Worm (Caenorhabditis elegans) whole organism, L1 larva: ENCODE measurements around the gene mrp-2.

Experiments
- C04F5.9 ChIP-seq: sonication (generic microtip); optimal IDR thresholded peaks from 2 replicates; lab custom pipeline; 2016; ENCODE audit warnings: missing genetic modification characterization, missing compliant biosample characterization
- C16A3.4 ChIP-seq: fragments of 150-350 bp; optimal IDR thresholded peaks from 2 replicates; lab custom pipeline; 2014; ENCODE audit warnings: missing biosample characterization, missing genetic modification characterization
- C34B4.2 ChIP-seq: sonication (generic microtip); optimal IDR thresholded peaks from 2 replicates; lab custom pipeline; 2017; ENCODE audit warnings: mild to moderate bottlenecking, missing genetic modification characterization, missing compliant biosample characterization
- F16B12.6 ChIP-seq: fragments of 150-350 bp; optimal IDR thresholded peaks from 2 replicates; lab custom pipeline; 2014; ENCODE audit warnings: missing biosample characterization, missing genetic modification characterization
- alr-1 ChIP-seq: fragments of 200-800 bp; sonication (Bioruptor generic); optimal IDR thresholded peaks from 2 replicates; lab custom pipeline; 2018; ENCODE audit warnings: borderline replicate concordance, mild to moderate bottlenecking, missing genetic modification characterization, missing compliant biosample characterization
- aly-2 ChIP-seq: fragments of 150-350 bp; optimal IDR thresholded peaks from 2 replicates; lab custom pipeline; 2014; ENCODE audit warnings: missing biosample characterization, missing genetic modification characterization
- ceh-82 ChIP-seq, 3 experiments: fragments of 150-350 bp in 1 of 3; sonication (generic microtip) in 2 of 3; optimal IDR thresholded peaks; 2 replicates each; lab custom pipeline; 2014 to 2017; ENCODE audit warnings: missing biosample characterization in 3 of 3, missing genetic modification characterization in 3 of 3
- ceh-88 ChIP-seq: fragments of 200-800 bp; sonication (Bioruptor generic); IDR thresholded peaks from 2 replicates; pipeline ENCODE4 v1.3.6; 2022; ENCODE audit warnings: missing genetic modification characterization, missing compliant biosample characterization
- ceh-90 ChIP-seq: sonication (generic microtip); optimal IDR thresholded peaks from 2 replicates; lab custom pipeline; 2016; ENCODE audit warnings: missing genetic modification characterization, missing compliant biosample characterization
- dpl-1 ChIP-seq, 3 experiments: fragments of 150-350 bp in 2 of 3; sonication (generic microtip) in 1 of 3; optimal IDR thresholded peaks; 2 replicates each; lab custom pipeline; 2014 to 2017; ENCODE audit warnings: missing biosample characterization in 3 of 3, missing genetic modification characterization in 3 of 3, missing genetic modification reagents in 3 of 3
- dsc-1 ChIP-seq: sonication (generic microtip); optimal IDR thresholded peaks from 2 replicates; lab custom pipeline; 2016; ENCODE audit warnings: mild to moderate bottlenecking, missing genetic modification characterization, missing compliant biosample characterization
- efl-1 ChIP-seq, 4 experiments: fragments of 150-350 bp; optimal IDR thresholded peaks in 3 of 4; peaks in 1 of 4; 1 replicate in 1 of 4; 2 replicates in 3 of 4; lab custom pipeline; 2014; ENCODE audit warnings: missing biosample characterization in 2 of 4, missing genetic modification characterization in 2 of 4, missing genetic modification reagents in 2 of 4
- efl-3 ChIP-seq: fragments of 200-800 bp; sonication (Bioruptor generic); optimal IDR thresholded peaks from 2 replicates; lab custom pipeline; 2018; ENCODE audit warnings: mild to moderate bottlenecking, missing genetic modification characterization, missing compliant biosample characterization
- egl-13 ChIP-seq: sonication (generic microtip); optimal IDR thresholded peaks from 2 replicates; lab custom pipeline; 2016; ENCODE audit warnings: missing genotype, missing genetic modification reagents, missing genetic modification characterization, missing compliant biosample characterization
- egl-27 ChIP-seq, 2 experiments: fragments of 150-350 bp in 1 of 2; sonication (generic microtip); optimal IDR thresholded peaks; 3 replicates each; lab custom pipeline; 2017 to 2018; ENCODE audit warnings: missing biosample characterization in 2 of 2, missing genetic modification characterization in 2 of 2, missing genetic modification reagents in 2 of 2
- elt-3 ChIP-seq, 6 experiments: fragments of 150-350 bp in 1 of 6; sonication (generic microtip); optimal IDR thresholded peaks; 2 replicates each; lab custom pipeline; 2017 to 2018; ENCODE audit warnings: missing biosample characterization in 6 of 6, missing genetic modification characterization in 6 of 6, inconsistent platforms in 1 of 6
- ets-5 ChIP-seq: fragments of 200-800 bp; sonication (Bioruptor generic); IDR thresholded peaks from 2 replicates; pipeline ENCODE4 v1.3.6; 2022; ENCODE audit warnings: missing genetic modification characterization, missing compliant biosample characterization
- fkh-10 ChIP-seq: sonication (generic microtip); optimal IDR thresholded peaks from 2 replicates; lab custom pipeline; 2017; ENCODE audit warnings: missing biosample characterization, missing genetic modification reagents, missing genetic modification characterization
- fkh-4 ChIP-seq: sonication (generic microtip); optimal IDR thresholded peaks from 2 replicates; lab custom pipeline; 2016; ENCODE audit warnings: missing compliant biosample characterization, missing genetic modification characterization, borderline replicate concordance
- fos-1 ChIP-seq: fragments of 150-350 bp; optimal IDR thresholded peaks from 2 replicates; lab custom pipeline; 2014; ENCODE audit warnings: missing biosample characterization, missing genetic modification characterization
- hlh-17 ChIP-seq: fragments of 200-800 bp; sonication (Bioruptor generic); optimal IDR thresholded peaks from 2 replicates; lab custom pipeline; 2018; ENCODE audit warnings: missing genetic modification characterization, mild to moderate bottlenecking, missing compliant biosample characterization, moderate library complexity, borderline replicate concordance
- hlh-4 ChIP-seq: sonication (generic microtip); optimal IDR thresholded peaks from 2 replicates; lab custom pipeline; 2016; ENCODE audit warnings: mild to moderate bottlenecking, missing genetic modification characterization, missing compliant biosample characterization
- hpl-2 ChIP-seq: fragments of 150-350 bp; optimal IDR thresholded peaks from 2 replicates; lab custom pipeline; 2014; ENCODE audit warnings: missing biosample characterization, missing genetic modification reagents, missing genetic modification characterization
- irx-1 ChIP-seq: sonication (generic microtip); optimal IDR thresholded peaks from 2 replicates; lab custom pipeline; 2016; ENCODE audit warnings: missing genetic modification characterization, missing compliant biosample characterization
- lin-13 ChIP-seq: fragments of 150-350 bp; optimal IDR thresholded peaks from 2 replicates; lab custom pipeline; 2014; ENCODE audit warnings: missing biosample characterization, missing genetic modification reagents, missing genetic modification characterization
- lin-14 ChIP-seq: fragments of 200-800 bp; sonication (Bioruptor generic); optimal IDR thresholded peaks from 2 replicates; lab custom pipeline; 2018; ENCODE audit warnings: mild to moderate bottlenecking, missing genetic modification characterization, moderate library complexity, missing compliant biosample characterization
- lin-35 ChIP-seq, 2 experiments: fragments of 150-350 bp; optimal IDR thresholded peaks; 2 replicates each; lab custom pipeline; 2014; ENCODE audit warnings: missing biosample characterization in 2 of 2, missing genetic modification characterization in 2 of 2, missing genetic modification reagents in 2 of 2
- lin-39 ChIP-seq: fragments of 150-350 bp; optimal IDR thresholded peaks from 2 replicates; lab custom pipeline; 2014; ENCODE audit warnings: missing biosample characterization, missing genetic modification reagents, missing genetic modification characterization
- lsy-2 ChIP-seq, 2 experiments: fragments of 150-350 bp; optimal IDR thresholded peaks; 2 replicates each; lab custom pipeline; 2014; ENCODE audit warnings: missing biosample characterization in 2 of 2, missing genetic modification characterization in 2 of 2
- mdl-1 ChIP-seq, 2 experiments: fragments of 150-350 bp; optimal IDR thresholded peaks; 2 replicates each; lab custom pipeline; 2014 to 2017; ENCODE audit warnings: missing biosample characterization in 2 of 2, missing genetic modification characterization in 2 of 2, inconsistent platforms in 1 of 2
- mef-2 ChIP-seq: fragments of 150-350 bp; optimal IDR thresholded peaks from 2 replicates; lab custom pipeline; 2014; ENCODE audit warnings: missing biosample characterization, missing genetic modification characterization
- nhr-19 ChIP-seq: fragments of 200-800 bp; sonication (Bioruptor generic); conservative IDR thresholded peaks from 2 replicates; pipeline ENCODE4 v1.3.6; 2022; ENCODE audit warnings: missing genetic modification characterization, missing compliant biosample characterization
- nhr-20 ChIP-seq: sonication (generic microtip); optimal IDR thresholded peaks from 2 replicates; lab custom pipeline; 2016; ENCODE audit warnings: mild to moderate bottlenecking, missing genetic modification characterization, missing compliant biosample characterization
- nhr-237 ChIP-seq: fragments of 150-350 bp; optimal IDR thresholded peaks from 2 replicates; lab custom pipeline; 2014; ENCODE audit warnings: missing biosample characterization, missing genetic modification characterization
- nhr-28 ChIP-seq: fragments of 150-350 bp; optimal IDR thresholded peaks from 2 replicates; lab custom pipeline; 2014; ENCODE audit warnings: missing biosample characterization, missing genetic modification characterization
- nhr-47 ChIP-seq: sonication (generic microtip); optimal IDR thresholded peaks from 2 replicates; lab custom pipeline; 2016; ENCODE audit warnings: mild to moderate bottlenecking, missing genetic modification characterization, moderate library complexity, missing compliant biosample characterization
- nhr-76 ChIP-seq: sonication (generic microtip); optimal IDR thresholded peaks from 2 replicates; lab custom pipeline; 2017; ENCODE audit warnings: missing biosample characterization, missing genetic modification characterization
- nhr-84 ChIP-seq: sonication (generic microtip); optimal IDR thresholded peaks from 2 replicates; lab custom pipeline; 2017; ENCODE audit warnings: missing biosample characterization, missing genetic modification characterization
- pag-3 ChIP-seq: sonication (generic microtip); optimal IDR thresholded peaks from 2 replicates; lab custom pipeline; 2017; ENCODE audit warnings: missing genetic modification characterization, mild to moderate bottlenecking, missing compliant biosample characterization, antibody characterized with exemption, borderline replicate concordance; ENCODE audit not compliant: insufficient read depth
- pqm-1 ChIP-seq: sonication (generic microtip); optimal IDR thresholded peaks from 3 replicates; lab custom pipeline; 2017; ENCODE audit warnings: missing biosample characterization, missing genetic modification characterization
- rnt-1 ChIP-seq: sonication (generic microtip); optimal IDR thresholded peaks from 2 replicates; lab custom pipeline; 2016; ENCODE audit warnings: mild to moderate bottlenecking, missing genetic modification characterization, moderate library complexity, missing compliant biosample characterization
- skn-1 ChIP-seq: fragments of 150-350 bp; optimal IDR thresholded peaks from 2 replicates; lab custom pipeline; 2014; ENCODE audit warnings: missing biosample characterization, missing genetic modification characterization
- snu-23 ChIP-seq: sonication (generic microtip); optimal IDR thresholded peaks from 2 replicates; lab custom pipeline; 2016; ENCODE audit warnings: missing genetic modification characterization, missing compliant biosample characterization
- swsn-7 ChIP-seq: sonication (generic microtip); optimal IDR thresholded peaks from 2 replicates; lab custom pipeline; 2016; ENCODE audit warnings: missing genetic modification characterization, missing compliant biosample characterization
- tbx-2 ChIP-seq: sonication (generic microtip); optimal IDR thresholded peaks from 2 replicates; lab custom pipeline; 2016; ENCODE audit warnings: missing genetic modification characterization, missing compliant biosample characterization
- tlp-1 ChIP-seq: fragments of 150-350 bp; optimal IDR thresholded peaks from 2 replicates; lab custom pipeline; 2014; ENCODE audit warnings: missing biosample characterization, missing genetic modification characterization
- unc-30 ChIP-seq: sonication (generic microtip); optimal IDR thresholded peaks from 2 replicates; lab custom pipeline; 2017; ENCODE audit warnings: missing biosample characterization, missing genetic modification characterization
- unc-62 ChIP-seq: fragments of 150-350 bp; optimal IDR thresholded peaks from 2 replicates; lab custom pipeline; 2014; ENCODE audit warnings: missing biosample characterization, missing genetic modification reagents, missing genetic modification characterization
- vab-15 ChIP-seq: sonication (generic microtip); optimal IDR thresholded peaks from 2 replicates; lab custom pipeline; 2017; ENCODE audit warnings: missing genotype, mild to moderate bottlenecking, missing genetic modification characterization, missing compliant biosample characterization
- zag-1 ChIP-seq: fragments of 150-350 bp; optimal IDR thresholded peaks from 2 replicates; lab custom pipeline; 2014; ENCODE audit warnings: missing biosample characterization, missing genetic modification characterization
- zip-4 ChIP-seq: fragments of 200-800 bp; sonication (Bioruptor generic); optimal IDR thresholded peaks from 2 replicates; lab custom pipeline; 2018; ENCODE audit warnings: mild to moderate bottlenecking, missing genetic modification characterization, moderate library complexity, missing compliant biosample characterization
- ztf-4 ChIP-seq: fragments of 150-350 bp; optimal IDR thresholded peaks from 2 replicates; lab custom pipeline; 2014; ENCODE audit warnings: missing biosample characterization, missing genetic modification characterization

The mrp-2 gene

ce11 chrX:573270-573669, 769 bp upstream of the mrp-2 start (continued):
- no peak for TF ChIP-seq vab-15 (tag; lab: Kevin White, UChicago)
- peak; percentile 15 for TF ChIP-seq egl-13 (tag; lab: Kevin White, UChicago)
- no peak for TF ChIP-seq ets-5
- TF ChIP-seq fkh-10 (GFP tag; lab: Kevin White, UChicago) = peak; percentile 41
- TF ChIP-seq nhr-47 (tag; lab: Kevin White, UChicago) = peak; percentile 69
- TF ChIP-seq ceh-82 (tag; optimal IDR thresholded peaks at IDR 0.05; lab: Kevin White, UChicago) = peak; percentile 69 to 87 (median 87)
- peak; percentile 43 for TF ChIP-seq irx-1 (tag; lab: Kevin White, UChicago)
- TF ChIP-seq alr-1 (tag; lab: Kevin White, UChicago) = no peak
- no peak for TF ChIP-seq efl-3 (GFP tag; lab: Kevin White, UChicago)
- peak; percentile 40 for TF ChIP-seq fos-1 (tag; lab: Kevin White, UChicago)
- TF ChIP-seq skn-1 = peak; percentile 99
- no peak for TF ChIP-seq mef-2
- TF ChIP-seq C04F5.9 (tag; lab: Kevin White, UChicago) = no peak
- TF ChIP-seq lsy-2 (tag; optimal IDR thresholded peaks at IDR 0.05; lab: Kevin White, UChicago) = peak in 1 of 2 experiments; percentile 71
- no peak for TF ChIP-seq ztf-4 (tag; lab: Kevin White, UChicago)
- no peak for TF ChIP-seq tlp-1 (tag; lab: Kevin White, UChicago)
- peak; percentile 63 for TF ChIP-seq rnt-1
- no peak for TF ChIP-seq nhr-76 (tag; lab: Kevin White, UChicago)
- TF ChIP-seq efl-1 (optimal IDR thresholded peaks at IDR 0.05; lab: Kevin White, UChicago) = peak; percentile 22 to 63
- peak in 1 of 2 experiments; percentile 29 for TF ChIP-seq efl-1 (GFP tag; optimal IDR thresholded peaks at IDR 0.05 in 1 of 2; lab: Kevin White, UChicago)
- no peak for TF ChIP-seq C34B4.2 (tag; lab: Kevin White, UChicago)
- no peak for TF ChIP-seq aly-2 (tag; lab: Kevin White, UChicago)
- TF ChIP-seq swsn-7 (tag; lab: Kevin White, UChicago) = peak; percentile 52
- peak; percentile 86 for TF ChIP-seq nhr-237 (tag; lab: Kevin White, UChicago)
- no peak for TF ChIP-seq hlh-4 (tag; lab: Kevin White, UChicago)
- peak; percentile 17; the same call in 1 of the 2 replicates for TF ChIP-seq nhr-19 (GFP tag; lab: Robert Waterston, UW)
- no peak for TF ChIP-seq zag-1 (tag; lab: Kevin White, UChicago)
- peak; percentile 95 for TF ChIP-seq zip-4 (GFP tag; lab: Kevin White, UChicago)
- peak; percentile 11 for TF ChIP-seq C16A3.4 (tag; lab: Kevin White, UChicago)
- TF ChIP-seq lin-14 (GFP tag; lab: Kevin White, UChicago) = peak; percentile 95
- no peak for TF ChIP-seq fkh-4 (tag; lab: Kevin White, UChicago)
- peak; percentile 7 to 54 for TF ChIP-seq egl-27 (tag; optimal IDR thresholded peaks at IDR 0.05; lab: Kevin White, UChicago)
- TF ChIP-seq hpl-2 = no peak
- no peak for TF ChIP-seq unc-62 (GFP tag; lab: Kevin White, UChicago)
- peak; percentile 18 for TF ChIP-seq ceh-90 (tag; lab: Kevin White, UChicago)
- peak; percentile 40 for TF ChIP-seq dsc-1 (tag; lab: Kevin White, UChicago)
- TF ChIP-seq lin-39 = no peak
- TF ChIP-seq lin-13 (GFP tag; lab: Kevin White, UChicago) = no peak
- peak; percentile 5 for TF ChIP-seq F16B12.6
- TF ChIP-seq dpl-1 (GFP tag; optimal IDR thresholded peaks at IDR 0.05; lab: Kevin White, UChicago) = peak; percentile 8 to 38 (median 27)
- TF ChIP-seq tbx-2 (tag; lab: Kevin White, UChicago) = peak; percentile 30
- TF ChIP-seq mdl-1 (tag; optimal IDR thresholded peaks at IDR 0.05; lab: Kevin White, UChicago) = peak in 1 of 2 experiments; percentile 77
- TF ChIP-seq nhr-28 (tag; lab: Kevin White, UChicago) = no peak
- peak; percentile 51 for TF ChIP-seq nhr-20 (tag; lab: Kevin White, UChicago)
- TF ChIP-seq lin-35 (GFP tag; optimal IDR thresholded peaks at IDR 0.05; lab: Kevin White, UChicago) = peak; percentile 22 to 23
- no peak for TF ChIP-seq ceh-88 (GFP tag; lab: Robert Waterston, UW)
- TF ChIP-seq pqm-1 (tag; lab: Kevin White, UChicago) = no peak
- no peak for TF ChIP-seq nhr-84
- TF ChIP-seq unc-30 (tag; lab: Kevin White, UChicago) = no peak
- TF ChIP-seq hlh-17 (GFP tag; lab: Kevin White, UChicago) = no peak
- TF ChIP-seq snu-23 (GFP tag; lab: Kevin White, UChicago) = peak; percentile 64
- TF ChIP-seq pag-3 (tag; lab: Kevin White, UChicago) = no peak
- TF ChIP-seq elt-3 (tag; optimal IDR thresholded peaks at IDR 0.05; lab: Kevin White, UChicago) = peak in 3 of 6 experiments; percentile 35 to 56 (median 50)
